Worm (Caenorhabditis elegans): ENCODE data around the gene clec-177.
"Not testable (repeated sequence)": the region's sequence is repeated elsewhere in the genome, so short reads cannot be mapped to it uniquely, and the experiment has no call there.

The clec-177 gene

ce11 chrIV:5002448-5002847, 16.1 kb downstream of the clec-177 start, which contains the start of gene pes-1:
Gene pes-1, plus strand, starts transcription at chrIV:5002748.
- TF ChIP-seq snpc-4 (tag; optimal IDR thresholded peaks at IDR 0.05) (no peak), C04F5.9 (tag; optimal IDR thresholded peaks at IDR 0.05) (no peak), skn-1 (tag; optimal IDR thresholded peaks at IDR 0.05) (no peak), lsy-2 (tag; optimal IDR thresholded peaks at IDR 0.05) (no peak), lin-15B (tag; optimal IDR thresholded peaks at IDR 0.05) (no peak), nhr-237 (tag; optimal IDR thresholded peaks at IDR 0.05) (no peak), unc-62 (GFP tag; optimal IDR thresholded peaks at IDR 0.05) (no peak), nhr-85 (tag) (no peak), hlh-4 (tag; optimal IDR thresholded peaks at IDR 0.05) (no peak), nhr-11 (tag; optimal IDR thresholded peaks at IDR 0.05) (no peak), tbx-2 (tag; optimal IDR thresholded peaks at IDR 0.05) (no peak)

DNA sequence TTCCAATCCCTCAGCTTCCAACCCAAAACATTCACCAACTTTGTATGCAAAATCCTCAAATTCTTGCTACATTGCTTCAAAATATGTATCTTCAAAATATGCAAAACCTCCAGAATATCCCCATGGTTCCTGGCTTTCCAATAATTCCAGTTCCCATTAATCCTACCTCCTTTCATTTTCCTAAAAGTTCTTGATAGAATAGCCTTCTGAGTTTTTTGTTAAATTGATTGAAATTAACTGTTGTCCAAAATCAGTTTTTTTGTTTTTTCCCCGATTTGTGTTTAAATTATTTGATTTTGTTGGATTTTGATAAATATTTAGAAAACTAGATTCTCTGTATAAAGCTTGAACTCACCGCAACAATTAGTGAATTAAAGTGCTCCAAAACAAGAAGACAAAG, 18.8 kb downstream of the clec-177 start:
- no peak for TF ChIP-seq unc-30 (tag; optimal IDR thresholded peaks at IDR 0.05)
- TF ChIP-seq zag-1 (tag; optimal IDR thresholded peaks at IDR 0.05) = no peak
- no peak for TF ChIP-seq lin-15B (tag; optimal IDR thresholded peaks at IDR 0.05)
- TF ChIP-seq elt-2 (tag; optimal IDR thresholded peaks at IDR 0.05) = no peak

- TF ChIP-seq mep-1 (tag; optimal IDR thresholded peaks at IDR 0.05) (no peak), tbx-2 (tag; optimal IDR thresholded peaks at IDR 0.05) (no peak), fkh-8 (tag; optimal IDR thresholded peaks at IDR 0.05) (no peak), efl-1 (optimal IDR thresholded peaks at IDR 0.05) (no peak), efl-1 (GFP tag; optimal IDR thresholded peaks at IDR 0.05 in 1 of 2) (no peak), grh-1 (GFP tag; IDR thresholded peaks at IDR 0.05) (no peak), nhr-85 (tag) (no peak), lsy-2 (tag; optimal IDR thresholded peaks at IDR 0.05) (no peak), sox-4 (tag; optimal IDR thresholded peaks at IDR 0.05) (no peak)
These were observed 22.0 kb downstream of the clec-177 start, which contains the start of gene srm-2 for ce11 chrIV:5008378-5008777. Gene srm-2, plus strand, starts transcription at chrIV:5008678.

- no peak for TF ChIP-seq nhr-76 (tag; optimal IDR thresholded peaks at IDR 0.05)
- TF ChIP-seq skn-1 (tag; optimal IDR thresholded peaks at IDR 0.05) = no peak
- no peak for TF ChIP-seq C34B4.2 (tag; optimal IDR thresholded peaks at IDR 0.05)
- no peak for TF ChIP-seq egl-27 (tag; optimal IDR thresholded peaks at IDR 0.05)
- TF ChIP-seq F16B12.6 (tag; optimal IDR thresholded peaks at IDR 0.05) = no peak
- TF ChIP-seq lin-15B (tag; optimal IDR thresholded peaks at IDR 0.05) = no peak
- no peak for TF ChIP-seq elt-2 (tag; optimal IDR thresholded peaks at IDR 0.05)
- no peak for TF ChIP-seq tbx-2 (tag; optimal IDR thresholded peaks at IDR 0.05)
- TF ChIP-seq unc-130 (tag; optimal IDR thresholded peaks at IDR 0.05) = no peak
- TF ChIP-seq efl-3 (GFP tag; optimal IDR thresholded peaks at IDR 0.05) = no peak
- no peak for TF ChIP-seq lin-39 (tag; optimal IDR thresholded peaks at IDR 0.05)
- no peak for TF ChIP-seq hpl-2 (GFP tag; optimal IDR thresholded peaks at IDR 0.05)
- TF ChIP-seq ceh-63 (GFP tag; optimal IDR thresholded peaks at IDR 0.05) = no peak
- no peak for TF ChIP-seq unc-62 (GFP tag; optimal IDR thresholded peaks at IDR 0.05)
- no peak for TF ChIP-seq dpl-1 (GFP tag; optimal IDR thresholded peaks at IDR 0.05)
- no peak for TF ChIP-seq nhr-77 (tag; optimal IDR thresholded peaks at IDR 0.05)
- no peak for TF ChIP-seq mab-9 (GFP tag; IDR thresholded peaks at IDR 0.05)
- no peak for TF ChIP-seq blmp-1 (tag; optimal IDR thresholded peaks at IDR 0.05)
These were observed 25.9 kb downstream of the clec-177 start, which contains the start of gene srm-1 for ce11 chrIV:5012241-5012640. Gene srm-1, plus strand, starts transcription at chrIV:5012541.

- not testable (repeated sequence) for TF ChIP-seq alr-1 (tag; optimal IDR thresholded peaks at IDR 0.05; ENCODE audit: borderline replicate concordance); elt-3 (tag; optimal IDR thresholded peaks at IDR 0.05); nhr-85 (tag)
These were observed 30.1 kb downstream of the clec-177 start, which contains the start of gene ssq-4 for ce11 chrIV:5016461-5016860. Gene ssq-4, plus strand, starts transcription at chrIV:5016479.
